Fruit fly (Drosophila melanogaster) whole organism, pupa: ENCODE data around the gene CG14346.

Source experiments
- CG10348 ChIP-seq: fragments of 200-800 bp; sonication (Bioruptor generic); IDR thresholded peaks from 2 replicates; pipeline ENCODE4 v1.3.6; 2022; ENCODE audit warnings: missing biosample characterization, missing genetic modification characterization
- CG12605 ChIP-seq: fragments of 200-800 bp; sonication (Bioruptor generic); IDR thresholded peaks from 2 replicates; pipeline ENCODE4 v1.3.6; 2022; ENCODE audit warnings: missing biosample characterization, missing genetic modification characterization
- CG13204 ChIP-seq: fragments of 200-800 bp; sonication (Bioruptor generic); optimal IDR thresholded peaks from 2 replicates; lab custom pipeline; 2018; ENCODE audit warnings: missing biosample characterization, mild to moderate bottlenecking, missing genetic modification characterization, moderate library complexity
- CG14655 ChIP-seq: fragments of 200-800 bp; sonication (Bioruptor generic); optimal IDR thresholded peaks from 3 replicates; lab custom pipeline; 2017; ENCODE audit warnings: mild to moderate bottlenecking, missing biosample characterization, missing genetic modification reagents, missing genetic modification characterization
- CG15710 ChIP-seq: fragments of 200-800 bp; sonication (Bioruptor generic); optimal IDR thresholded peaks from 2 replicates; lab custom pipeline; 2018; ENCODE audit warnings: missing biosample characterization, mild to moderate bottlenecking, missing genetic modification characterization, moderate library complexity
- CG17806 ChIP-seq: fragments of 200-800 bp; sonication (Bioruptor generic); optimal IDR thresholded peaks from 2 replicates; lab custom pipeline; 2018; ENCODE audit warnings: missing biosample characterization, mild to moderate bottlenecking, missing genetic modification characterization, moderate library complexity
- CG32121 ChIP-seq: fragments of 200-800 bp; sonication (Bioruptor generic); IDR thresholded peaks from 2 replicates; pipeline ENCODE4 v1.3.6; 2022; ENCODE audit warnings: missing biosample characterization, missing genetic modification characterization
- CG34367 ChIP-seq: fragments of 200-800 bp; sonication (Bioruptor generic); optimal IDR thresholded peaks from 2 replicates; lab custom pipeline; 2018; ENCODE audit warnings: missing biosample characterization, mild to moderate bottlenecking, missing genetic modification characterization
- CG4496 ChIP-seq: fragments of 200-800 bp; sonication (Bioruptor generic); IDR thresholded peaks from 3 replicates; pipeline ENCODE4 v1.3.6; 2022; ENCODE audit warnings: missing biosample characterization, missing genetic modification characterization
- CG8301 ChIP-seq: fragments of 200-800 bp; sonication (Bioruptor generic); optimal IDR thresholded peaks from 2 replicates; lab custom pipeline; 2018; ENCODE audit warnings: missing biosample characterization, mild to moderate bottlenecking, missing genetic modification characterization
- CG9948 ChIP-seq: fragments of 200-800 bp; sonication (Bioruptor generic); optimal IDR thresholded peaks from 2 replicates; lab custom pipeline; 2018; ENCODE audit warnings: missing biosample characterization, mild to moderate bottlenecking, missing genetic modification characterization, moderate library complexity
- EcR ChIP-seq: fragments of 200-800 bp; sonication (Bioruptor generic); optimal IDR thresholded peaks from 3 replicates; lab custom pipeline; 2019; ENCODE audit warnings: missing biosample characterization, missing genetic modification characterization, mild to moderate bottlenecking, moderate library complexity, missing genetic modification reagents
- Ets98B ChIP-seq: fragments of 200-800 bp; sonication (Bioruptor generic); IDR thresholded peaks from 2 replicates; pipeline ENCODE4 v1.3.6; 2022; ENCODE audit warnings: missing biosample characterization, missing genetic modification characterization
- Pif1A ChIP-seq: fragments of 200-800 bp; sonication (Bioruptor generic); optimal IDR thresholded peaks from 3 replicates; lab custom pipeline; 2016; ENCODE audit warnings: missing biosample characterization, missing genetic modification characterization
- Pif1B ChIP-seq: fragments of 200-800 bp; sonication (Bioruptor generic); optimal IDR thresholded peaks from 3 replicates; lab custom pipeline; 2016; ENCODE audit warnings: missing biosample characterization, missing genetic modification characterization
- Snoo ChIP-seq: fragments of 200-800 bp; sonication (Bioruptor generic); optimal IDR thresholded peaks from 3 replicates; lab custom pipeline; 2017; ENCODE audit warnings: missing biosample characterization, mild to moderate bottlenecking, missing genetic modification characterization, inconsistent platforms
- fd96Ca ChIP-seq: fragments of 200-800 bp; sonication (Bioruptor generic); IDR thresholded peaks from 3 replicates; pipeline ENCODE4 v1.3.6; 2022; ENCODE audit warnings: missing biosample characterization, missing genetic modification characterization
- gl ChIP-seq: fragments of 200-800 bp; sonication (Bioruptor generic); optimal IDR thresholded peaks from 2 replicates; lab custom pipeline; 2018; ENCODE audit warnings: missing biosample characterization, mild to moderate bottlenecking, missing genetic modification characterization

Gene CG14346

DNA sequence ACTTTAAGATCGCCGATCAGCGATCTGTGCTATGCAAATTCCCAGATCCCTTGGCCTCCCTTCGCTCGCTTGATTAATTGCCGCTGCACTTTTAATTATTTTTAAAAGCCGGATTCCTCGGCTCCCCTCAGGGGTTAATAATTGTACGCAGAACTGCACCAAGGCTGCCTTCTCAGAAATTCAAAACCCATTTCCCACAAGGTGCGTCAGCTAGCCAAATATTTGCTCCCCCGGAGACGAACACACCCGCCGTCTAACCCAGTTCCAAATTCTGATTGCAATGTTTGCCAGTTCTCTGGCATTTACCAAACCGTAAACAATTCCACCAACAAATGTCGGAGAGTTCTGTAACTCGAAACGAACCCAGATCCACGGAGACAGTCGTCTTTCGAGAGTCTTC is 46.2 kb downstream of the CG14346 start:
- TF ChIP-seq CG9948 (tag; lab: Kevin White, UChicago) = no peak
- TF ChIP-seq CG17806 (tag; lab: Kevin White, UChicago) = no peak
- TF ChIP-seq CG14655 = no peak
- no peak for TF ChIP-seq CG4496 (GFP tag; lab: Robert Waterston, UW)
- no peak for TF ChIP-seq CG15710 (tag; lab: Kevin White, UChicago)
- no peak for TF ChIP-seq fd96Ca (GFP tag; lab: Robert Waterston, UW)
- no peak for TF ChIP-seq CG10348
- TF ChIP-seq gl = no peak
- TF ChIP-seq Ets98B (GFP tag; lab: Robert Waterston, UW) = no peak
- no peak for TF ChIP-seq CG8301 (tag; lab: Kevin White, UChicago)

DNA sequence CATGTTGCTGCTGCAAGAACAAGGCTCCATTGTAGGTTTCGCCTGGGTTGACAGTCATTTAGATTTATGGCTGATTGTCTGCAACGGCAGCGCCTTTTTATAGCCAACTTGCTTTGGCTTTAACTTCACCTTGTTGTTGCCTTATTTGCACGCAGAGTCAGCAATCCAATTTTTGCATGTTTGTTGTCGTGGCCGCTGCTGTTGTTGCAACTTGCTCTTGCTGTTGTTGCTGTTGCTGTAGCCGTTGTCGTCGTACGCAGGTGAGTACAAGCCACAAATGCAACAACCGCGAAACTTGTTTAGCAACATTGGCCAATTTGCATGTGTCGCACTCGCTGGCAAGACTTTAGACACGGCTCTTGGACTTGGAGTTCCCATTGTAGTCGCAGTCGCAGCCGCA is 47.7 kb downstream of the CG14346 start:
- TF ChIP-seq gl (no peak), EcR (peak; percentile 24)

DNA sequence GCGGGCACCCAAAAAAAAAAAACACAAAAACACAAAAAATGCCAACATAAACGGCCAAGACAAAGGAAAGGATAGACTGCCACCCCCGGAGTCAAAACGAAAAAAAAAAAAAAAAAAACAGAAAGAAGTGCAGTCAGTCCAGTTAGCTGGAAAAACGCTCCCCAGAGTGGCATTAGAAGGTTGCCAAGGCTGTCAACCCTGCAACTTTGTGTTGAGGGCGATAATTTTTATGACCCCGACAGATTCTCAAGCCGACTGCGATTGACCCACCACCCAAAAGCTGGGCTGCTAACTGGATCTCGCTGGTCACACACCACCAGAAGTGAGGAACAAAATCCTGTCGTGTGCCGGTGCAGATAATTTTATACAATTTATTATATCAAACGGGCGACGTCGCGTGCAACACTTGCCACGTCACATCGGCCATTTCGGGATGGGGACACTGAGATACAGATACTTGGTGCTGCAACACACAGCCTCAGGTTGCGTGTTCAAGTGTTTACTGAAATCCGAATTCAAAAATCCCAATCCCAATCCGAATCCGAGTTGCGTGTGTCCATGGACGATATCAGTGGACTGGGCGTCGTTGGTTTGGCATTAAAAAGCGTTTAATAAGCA is 50.4 kb downstream of the CG14346 start:
- TF ChIP-seq CG8301 (tag; lab: Kevin White, UChicago) = no peak
- no peak for TF ChIP-seq CG9948 (tag; lab: Kevin White, UChicago)
- TF ChIP-seq CG10348 = no peak
- TF ChIP-seq Pif1B = no peak
- TF ChIP-seq fd96Ca (GFP tag; lab: Robert Waterston, UW) = no peak
- TF ChIP-seq EcR = no peak
- TF ChIP-seq Snoo (tag; lab: Kevin White, UChicago) = no peak
- TF ChIP-seq Pif1A (GFP tag; lab: Kevin White, UChicago) = no peak
- TF ChIP-seq CG32121 (GFP tag; lab: Robert Waterston, UW) = no peak
- TF ChIP-seq gl = no peak
- TF ChIP-seq CG15710 (tag; lab: Kevin White, UChicago) = no peak
- TF ChIP-seq CG4496 (GFP tag; lab: Robert Waterston, UW) = no peak
- no peak for TF ChIP-seq CG34367 (tag; lab: Kevin White, UChicago)
- no peak for TF ChIP-seq CG17806 (tag; lab: Kevin White, UChicago)
- TF ChIP-seq CG13204 (GFP tag; lab: Kevin White, UChicago) = no peak
- no peak for TF ChIP-seq CG12605 (GFP tag; lab: Robert Waterston, UW)
